Fruit fly (Drosophila melanogaster) Kc167 (cell line): ENCODE measurements around the gene Edem1.

Experiments used
- Myc ChIP-seq: fragments of >200 bp; optimal IDR thresholded peaks from 2 replicates; lab custom pipeline; 2017; ENCODE audit warnings: missing external identifiers
- Sin3A ChIP-seq: fragments of >200 bp; optimal IDR thresholded peaks from 2 replicates; lab custom pipeline; 2018; ENCODE audit warnings: missing external identifiers
- h ChIP-seq: fragments of >200 bp; optimal IDR thresholded peaks from 3 replicates; lab custom pipeline; 2018; ENCODE audit warnings: missing external identifiers
- insv ChIP-seq: fragments of >200 bp; optimal IDR thresholded peaks from 3 replicates; lab custom pipeline; 2018; ENCODE audit warnings: missing external identifiers
- psq ChIP-seq: fragments of >200 bp; optimal IDR thresholded peaks from 2 replicates; lab custom pipeline; 2017; ENCODE audit warnings: missing external identifiers
- ttk ChIP-seq: sonication (Bioruptor generic); optimal IDR thresholded peaks from 2 replicates; lab custom pipeline; 2017; ENCODE audit warnings: missing external identifiers

Gene Edem1

DNA sequence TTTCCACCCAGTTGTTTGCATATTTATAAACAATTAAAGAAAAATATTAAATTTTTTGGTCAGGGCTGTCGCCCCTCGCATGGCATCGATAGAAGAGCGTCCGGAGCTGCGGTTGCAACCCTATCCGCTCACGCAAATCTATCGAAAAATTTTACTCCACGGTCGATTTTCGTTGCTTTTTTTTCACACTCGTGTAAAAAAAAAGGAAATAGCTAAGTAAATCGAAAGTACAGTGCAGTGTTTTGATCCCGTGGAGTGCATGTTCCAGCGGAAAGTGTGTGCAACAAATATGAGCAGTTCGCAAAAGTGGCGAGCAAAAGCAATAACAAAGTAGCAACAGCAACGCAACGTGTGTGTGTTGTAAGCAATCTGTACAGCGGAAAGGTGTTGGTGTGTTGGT is at the start of gene Edem1, which contains the start of gene Rbcn-3B:
Gene Edem1 (minus strand): TSS at position 71 of the 400 bp plus-strand sequence.
Gene Rbcn-3B (plus strand): TSS at position 164 of the 400 bp plus-strand sequence.
- TF ChIP-seq ttk: no peak
- TF ChIP-seq h (lab: Kevin White, UChicago): no peak
- TF ChIP-seq Myc (lab: Kevin White, UChicago): no peak
- TF ChIP-seq insv (lab: Kevin White, UChicago): no peak
- no peak for TF ChIP-seq psq (lab: Kevin White, UChicago)
- no peak for TF ChIP-seq Sin3A

DNA sequence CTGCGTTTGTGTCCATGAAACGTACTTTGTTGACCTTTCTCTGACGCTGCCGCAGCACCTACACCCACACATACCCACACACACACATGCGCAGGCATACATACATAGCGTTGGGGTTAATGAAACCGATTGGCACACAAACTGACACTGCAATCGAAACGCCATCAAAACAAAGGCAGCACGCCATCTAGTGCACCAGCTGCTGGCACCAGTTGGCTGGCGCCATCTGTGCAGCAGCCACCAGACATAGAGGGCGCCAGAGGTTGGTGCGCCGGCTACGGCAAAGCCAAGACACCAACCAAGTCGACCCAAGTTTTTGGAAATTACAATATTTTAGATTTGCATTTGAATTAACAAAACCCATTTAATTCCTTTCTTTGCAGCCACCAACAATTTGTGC is 44.3 kb upstream of the Edem1 start:
- no peak for TF ChIP-seq insv (lab: Kevin White, UChicago)
- no peak for TF ChIP-seq ttk
- no peak for TF ChIP-seq Sin3A
- no peak for TF ChIP-seq Myc (lab: Kevin White, UChicago)
- no peak for TF ChIP-seq psq (lab: Kevin White, UChicago)
- no peak for TF ChIP-seq h (lab: Kevin White, UChicago)

DNA sequence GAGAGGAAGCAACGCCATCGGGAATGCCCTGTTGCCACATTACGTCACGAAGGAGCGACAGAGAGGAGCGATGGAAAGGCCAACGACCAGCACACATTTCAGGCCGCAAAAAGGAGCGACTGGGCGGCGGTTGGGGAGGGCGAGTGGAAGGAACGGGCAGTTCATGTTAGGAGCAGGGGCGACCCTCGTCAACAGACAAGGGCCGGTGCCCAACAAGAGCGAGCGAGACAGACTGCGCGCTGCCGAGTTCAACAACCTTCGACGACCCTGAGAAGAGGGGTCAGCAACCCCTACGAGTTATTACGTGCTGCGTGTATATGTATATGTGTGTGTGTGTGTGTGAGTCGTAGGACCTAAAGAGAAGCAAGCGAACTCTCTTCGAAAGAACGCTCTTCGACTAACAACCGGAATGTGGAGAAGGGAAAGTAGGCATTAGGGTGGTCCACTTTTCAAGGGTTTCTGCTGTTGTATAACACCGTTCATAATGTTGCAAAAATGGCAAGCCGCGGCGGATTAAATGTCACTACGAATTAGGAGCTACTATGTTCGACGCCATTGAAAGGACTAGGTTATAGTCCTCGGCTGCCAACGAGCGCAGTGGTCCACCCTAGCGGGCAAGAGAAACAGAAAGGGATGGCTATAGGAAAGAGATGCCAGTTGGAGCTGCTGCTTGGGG is 42.9 kb upstream of the Edem1 start:
- TF ChIP-seq Sin3A (no peak), ttk (no peak), psq (lab: Kevin White, UChicago) (no peak), h (lab: Kevin White, UChicago) (no peak), Myc (lab: Kevin White, UChicago) (no peak), insv (lab: Kevin White, UChicago) (no peak)

DNA sequence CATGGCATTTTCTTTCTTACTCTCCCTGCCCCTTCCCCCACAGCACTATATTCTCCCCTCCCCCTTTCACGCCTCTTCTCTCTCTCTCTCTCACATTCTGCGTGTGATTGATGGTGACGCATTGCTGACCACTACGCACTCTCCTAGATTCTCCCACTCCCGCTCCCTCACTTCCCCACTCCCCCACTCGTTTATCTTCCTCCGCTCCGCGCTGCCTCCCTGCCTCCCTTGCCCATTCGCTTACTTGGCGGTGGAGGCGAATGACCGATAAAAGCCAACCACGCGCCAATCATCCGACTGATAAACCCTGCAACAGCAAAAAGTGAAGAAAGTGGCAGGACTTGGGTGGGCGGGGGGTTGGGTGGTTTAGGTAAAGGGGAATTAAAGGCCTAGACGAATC is 41.7 kb upstream of the Edem1 start:
- no peak for TF ChIP-seq Myc (lab: Kevin White, UChicago)
- no peak for TF ChIP-seq insv (lab: Kevin White, UChicago)
- TF ChIP-seq Sin3A: no peak
- TF ChIP-seq psq (lab: Kevin White, UChicago): no peak
- no peak for TF ChIP-seq h (lab: Kevin White, UChicago)
- TF ChIP-seq ttk: no peak

DNA sequence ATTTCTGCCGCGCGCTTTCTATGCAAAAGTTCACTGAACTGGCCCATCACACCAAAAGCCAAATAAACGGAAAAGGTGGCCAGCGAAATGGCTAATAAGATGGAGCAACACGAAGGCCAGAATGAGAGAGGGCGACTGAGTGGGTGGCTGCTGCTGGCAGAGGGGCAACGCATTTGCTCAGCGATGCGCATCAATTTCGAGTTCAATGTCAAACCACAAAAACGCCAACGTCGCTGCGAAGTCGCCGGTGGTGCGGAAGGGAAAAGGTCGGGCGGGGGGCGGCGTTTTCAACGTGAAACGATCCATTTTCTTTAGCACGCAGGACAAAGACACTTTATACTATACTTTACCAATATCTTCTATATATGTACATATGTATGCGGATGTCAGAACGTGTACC is 41.0 kb upstream of the Edem1 start:
- TF ChIP-seq Sin3A (no peak), ttk (no peak), Myc (lab: Kevin White, UChicago) (no peak)

DNA sequence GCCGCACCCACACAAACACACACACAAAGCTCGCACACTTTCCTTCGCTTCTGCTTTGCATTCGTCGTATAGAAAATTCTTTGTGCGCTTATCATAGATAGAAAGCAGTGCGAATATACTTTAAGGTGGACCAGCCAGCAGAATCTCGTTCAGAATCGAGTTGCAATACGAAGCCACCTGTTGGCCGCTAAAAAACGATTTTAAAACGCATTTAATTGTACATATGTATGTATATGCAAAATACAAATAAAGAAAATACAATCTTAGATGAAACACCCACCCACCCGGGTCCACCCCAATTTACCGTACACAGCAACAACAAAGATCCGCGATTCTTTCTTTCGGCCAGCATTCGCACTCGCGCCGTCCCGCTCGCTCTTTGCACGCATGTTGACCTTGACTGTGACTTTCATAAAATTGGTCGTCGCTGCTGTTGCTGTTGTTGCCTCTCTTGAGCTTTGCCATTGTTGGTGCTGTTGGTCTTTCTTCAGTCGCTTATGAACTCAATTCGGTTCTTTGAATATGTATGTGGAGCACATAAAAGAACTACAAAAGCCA is 40.0 kb upstream of the Edem1 start:
- TF ChIP-seq Myc (lab: Kevin White, UChicago) (no peak), Sin3A (no peak)

DNA sequence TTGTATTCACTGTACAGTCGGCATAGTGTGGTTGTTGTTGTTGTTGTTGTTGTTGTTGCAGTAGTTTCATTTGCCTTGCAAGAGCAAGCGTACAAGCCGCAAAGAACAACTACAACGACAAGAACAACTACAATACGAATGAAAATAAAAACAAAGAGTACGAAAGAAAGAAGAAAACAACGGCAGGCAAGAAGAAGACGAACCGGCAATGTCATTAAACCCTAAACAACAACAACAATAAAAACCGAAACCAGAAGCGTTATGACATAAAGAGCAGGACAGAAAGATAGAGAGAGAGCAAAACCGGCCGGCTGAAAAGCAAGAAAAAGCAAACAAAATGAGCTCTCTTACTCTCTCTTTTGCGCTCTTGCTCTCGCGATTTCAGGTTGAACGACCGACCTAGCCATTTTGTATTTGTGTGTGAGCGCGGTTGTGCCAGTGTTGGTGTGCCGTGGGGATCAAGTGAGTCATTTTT is 39.3 kb upstream of the Edem1 start:
- TF ChIP-seq insv (lab: Kevin White, UChicago) (no peak), psq (lab: Kevin White, UChicago) (no peak), Myc (lab: Kevin White, UChicago) (no peak), ttk (no peak), Sin3A (no peak), h (lab: Kevin White, UChicago) (no peak)

DNA sequence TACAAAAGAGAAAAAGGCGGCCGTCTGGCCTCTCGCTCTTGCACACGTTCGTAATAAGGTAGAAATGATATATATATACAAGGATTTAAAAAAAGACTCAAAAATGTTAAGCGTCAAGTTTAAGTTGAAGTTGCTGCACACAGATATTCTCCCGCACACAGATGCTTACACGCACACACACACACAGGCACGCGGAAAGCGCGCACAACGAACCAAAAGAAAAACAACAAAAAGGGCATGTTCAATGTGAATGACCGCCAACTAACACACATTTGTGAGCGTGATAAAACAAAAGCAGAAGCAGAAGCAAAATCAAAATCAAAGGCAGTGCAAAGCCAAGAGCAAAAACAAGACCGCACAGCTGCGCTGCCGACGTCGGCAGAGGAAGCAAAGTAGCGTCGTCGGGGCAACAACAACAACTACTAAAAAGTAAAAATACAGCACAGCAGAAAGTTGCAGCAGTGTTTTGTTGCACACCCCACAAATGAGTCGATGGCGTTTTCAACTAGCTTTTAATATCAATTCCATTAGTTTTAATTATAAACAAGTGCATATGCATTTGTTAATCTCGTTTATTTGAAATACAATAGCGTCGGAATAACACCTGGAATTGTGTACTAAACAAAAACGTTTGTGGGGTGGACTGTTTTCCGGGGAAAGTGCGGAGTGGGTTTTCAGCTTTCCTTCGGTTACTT is 38.7 kb upstream of the Edem1 start:
- TF ChIP-seq psq (lab: Kevin White, UChicago) (no peak), Myc (lab: Kevin White, UChicago) (no peak), h (lab: Kevin White, UChicago) (no peak), ttk (no peak), Sin3A (no peak), insv (lab: Kevin White, UChicago) (no peak)

DNA sequence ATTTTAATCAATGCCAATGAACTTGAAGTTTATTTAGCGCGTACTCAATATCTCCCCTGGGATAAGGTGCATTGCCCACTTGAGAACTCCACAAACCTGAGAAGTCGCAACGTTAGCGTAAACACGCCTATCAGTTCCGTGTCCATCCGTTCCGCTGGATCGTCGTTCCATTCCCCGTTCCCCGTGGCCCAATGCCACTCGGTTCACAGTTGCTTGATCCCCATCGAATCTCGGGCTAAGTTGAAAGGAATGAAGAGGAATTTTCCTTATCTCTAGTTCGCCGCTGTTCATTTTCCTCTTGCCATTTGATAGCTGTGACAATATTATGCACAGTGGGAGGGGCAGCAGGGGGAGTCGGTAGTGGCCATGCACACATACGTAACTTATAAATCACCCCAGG is 36.6 kb upstream of the Edem1 start:
- TF ChIP-seq h (lab: Kevin White, UChicago) (no peak), insv (lab: Kevin White, UChicago) (no peak), Myc (lab: Kevin White, UChicago) (no peak), Sin3A (no peak), ttk (no peak), psq (lab: Kevin White, UChicago) (no peak)

DNA sequence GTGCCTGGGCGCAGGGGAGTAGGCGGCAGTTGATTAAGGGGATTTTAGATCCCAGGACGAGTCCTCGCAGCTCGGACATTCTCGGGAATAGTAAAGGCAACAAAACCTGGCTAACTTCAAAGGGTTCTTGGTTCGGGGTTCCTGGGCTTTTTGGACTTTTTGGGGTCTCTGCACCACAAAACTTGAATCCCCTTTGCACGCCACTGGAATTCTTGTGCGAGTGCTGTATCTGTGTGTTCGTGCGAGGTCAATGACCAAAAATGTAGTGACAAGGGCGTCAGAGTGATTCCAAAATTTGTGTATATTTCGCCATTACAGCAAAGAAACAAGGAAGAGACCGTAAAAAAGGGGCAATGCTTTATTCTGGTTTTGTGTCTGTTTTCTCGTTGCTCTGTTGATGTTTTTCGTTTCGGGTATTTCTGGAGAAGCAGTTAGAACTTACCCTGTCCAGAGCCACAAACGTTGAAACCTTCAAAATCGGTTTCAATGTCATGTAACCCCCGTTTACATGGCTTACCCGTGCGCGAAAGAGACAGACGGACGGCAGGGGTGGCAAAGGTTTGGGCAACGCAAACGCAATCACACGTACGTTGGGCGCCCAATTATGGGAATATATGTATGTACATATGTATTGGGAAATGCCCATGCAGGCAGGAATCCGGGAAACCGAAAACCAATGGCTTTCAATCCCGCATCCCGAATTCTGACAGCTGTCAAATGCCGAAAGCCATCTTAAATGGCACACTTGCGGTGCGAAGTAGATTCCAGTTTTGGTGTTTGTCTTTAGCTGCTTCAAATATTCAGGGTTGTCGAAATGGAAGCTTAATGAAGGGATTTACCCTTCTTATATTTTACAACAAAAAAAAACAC is 35.9 kb upstream of the Edem1 start:
- TF ChIP-seq insv (lab: Kevin White, UChicago) (no peak), Sin3A (no peak), Myc (lab: Kevin White, UChicago) (no peak), psq (lab: Kevin White, UChicago) (no peak), ttk (no peak), h (lab: Kevin White, UChicago) (no peak)

DNA sequence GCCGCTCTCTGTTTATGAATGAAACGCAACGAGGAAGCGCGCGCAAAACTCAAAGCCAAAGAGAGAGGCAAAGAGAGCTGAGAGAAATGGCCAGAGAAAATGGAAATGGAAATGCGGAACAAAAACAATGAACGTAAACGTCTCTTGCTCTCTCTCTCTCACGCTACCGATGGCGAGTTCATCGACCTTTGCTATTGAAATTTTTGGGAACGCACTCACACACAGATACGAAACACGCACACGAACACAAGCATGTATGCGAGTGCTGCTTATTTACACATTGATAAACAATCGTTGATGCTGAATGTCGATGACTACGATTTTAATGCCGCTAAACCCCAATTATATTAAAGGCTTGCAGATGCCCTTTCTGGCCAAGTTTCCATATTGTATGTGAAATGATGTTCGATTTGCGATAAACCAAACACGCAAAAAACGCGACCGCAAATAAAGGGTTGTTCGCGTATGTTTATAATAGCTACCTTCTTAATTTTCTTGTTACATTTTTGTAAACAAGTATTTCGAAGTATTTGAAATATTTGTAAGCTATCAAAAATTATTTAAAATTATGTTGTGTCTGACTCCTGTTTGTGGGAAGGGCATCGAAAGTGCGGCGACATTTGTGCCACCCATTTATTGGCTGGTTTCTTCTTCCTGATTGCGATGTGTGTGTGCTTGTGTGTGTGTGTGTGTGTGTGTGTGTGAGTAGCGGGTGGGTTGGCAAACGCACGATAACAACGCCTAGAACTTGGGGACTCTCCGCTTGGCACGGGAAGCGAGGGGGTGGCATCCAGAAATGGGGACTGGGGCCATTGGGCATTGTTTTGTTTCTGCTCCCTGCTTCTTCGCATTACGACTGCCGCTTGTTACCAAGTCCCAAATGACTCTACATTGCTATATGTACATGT is 35.0 kb upstream of the Edem1 start:
- TF ChIP-seq Sin3A: no peak
- TF ChIP-seq h (lab: Kevin White, UChicago): no peak
- TF ChIP-seq ttk: no peak
- TF ChIP-seq psq (lab: Kevin White, UChicago): no peak
- no peak for TF ChIP-seq Myc (lab: Kevin White, UChicago)
- no peak for TF ChIP-seq insv (lab: Kevin White, UChicago)
